Fruit fly (Drosophila melanogaster) whole organism, adult: ENCODE results near the gene CG5810.

ENCODE experiments used
- CG11617 ChIP-seq: fragments of 200-800 bp; sonication (Bioruptor generic); optimal IDR thresholded peaks from 2 replicates; lab custom pipeline; 2017; ENCODE audit warnings: mild to moderate bottlenecking, missing biosample characterization, missing genetic modification reagents, missing genetic modification characterization
- CG12768 ChIP-seq: fragments of 200-800 bp; sonication (Bioruptor generic); optimal IDR thresholded peaks from 2 replicates; lab custom pipeline; 2017; ENCODE audit warnings: missing biosample characterization, missing genetic modification characterization, mild to moderate bottlenecking, moderate library complexity, missing genetic modification reagents
- CG14711 ChIP-seq: fragments of 200-800 bp; sonication (Bioruptor generic); optimal IDR thresholded peaks from 2 replicates; lab custom pipeline; 2018; ENCODE audit warnings: missing biosample characterization, mild to moderate bottlenecking, missing genetic modification characterization, moderate library complexity
- CG1620 ChIP-seq: fragments of 200-800 bp; sonication (Bioruptor generic); optimal IDR thresholded peaks from 2 replicates; lab custom pipeline; 2016; ENCODE audit warnings: missing biosample characterization, missing genetic modification characterization
- CG33017 ChIP-seq: fragments of 200-800 bp; sonication (Bioruptor generic); optimal IDR thresholded peaks from 2 replicates; lab custom pipeline; 2018; ENCODE audit warnings: missing biosample characterization, mild to moderate bottlenecking, missing genetic modification characterization, moderate library complexity
- CG5204 ChIP-seq: fragments of 200-800 bp; sonication (Bioruptor generic); optimal IDR thresholded peaks from 2 replicates; lab custom pipeline; 2016; ENCODE audit warnings: missing biosample characterization, missing genetic modification characterization
- CG7045 ChIP-seq: fragments of 200-800 bp; sonication (Bioruptor generic); optimal IDR thresholded peaks from 2 replicates; lab custom pipeline; 2017; ENCODE audit warnings: missing biosample characterization, mild to moderate bottlenecking, missing genetic modification characterization
- CG7101 ChIP-seq: fragments of 200-800 bp; sonication (Bioruptor generic); optimal IDR thresholded peaks from 2 replicates; lab custom pipeline; 2018; ENCODE audit warnings: missing biosample characterization, mild to moderate bottlenecking, missing genetic modification characterization, moderate library complexity
- Clk ChIP-seq: fragments of 200-800 bp; sonication (Bioruptor generic); optimal IDR thresholded peaks from 2 replicates; lab custom pipeline; 2017; ENCODE audit warnings: missing biosample characterization, missing genetic modification characterization
- Crg-1 ChIP-seq: fragments of 200-800 bp; sonication (Bioruptor generic); optimal IDR thresholded peaks from 2 replicates; lab custom pipeline; 2016; ENCODE audit warnings: missing biosample characterization, missing genetic modification characterization
- Hr96 ChIP-seq: fragments of 200-800 bp; sonication (Bioruptor generic); optimal IDR thresholded peaks from 2 replicates; lab custom pipeline; 2016; ENCODE audit warnings: missing biosample characterization, missing genetic modification characterization
- Mnt ChIP-seq: fragments of 200-800 bp; sonication (Bioruptor generic); optimal IDR thresholded peaks from 2 replicates; lab custom pipeline; 2016; ENCODE audit warnings: missing biosample characterization, mild to moderate bottlenecking, missing genetic modification characterization
- bab1 ChIP-seq: fragments of 200-800 bp; sonication (Bioruptor generic); optimal IDR thresholded peaks from 3 replicates; lab custom pipeline; 2019; ENCODE audit warnings: missing biosample characterization, mild to moderate bottlenecking, missing genetic modification characterization, moderate library complexity
- cic ChIP-seq: fragments of 200-800 bp; sonication (Bioruptor generic); optimal IDR thresholded peaks from 2 replicates; lab custom pipeline; 2017; ENCODE audit warnings: missing biosample characterization, mild to moderate bottlenecking, missing genetic modification characterization, moderate library complexity
- cnc ChIP-seq, 2 experiments: fragments of >200 bp; optimal IDR thresholded peaks; 2 replicates each; lab custom pipeline; 2017
- kay ChIP-seq: fragments of 200-800 bp; sonication (Bioruptor generic); peaks from one replicate; lab custom pipeline; 2016; ENCODE audit warnings: missing biosample characterization, missing genetic modification characterization, borderline replicate concordance
- ovo ChIP-seq: fragments of 200-800 bp; sonication (Bioruptor generic); optimal IDR thresholded peaks from 2 replicates; lab custom pipeline; 2016; ENCODE audit warnings: missing biosample characterization, missing genetic modification characterization
- pad ChIP-seq: fragments of 200-800 bp; sonication (Bioruptor generic); optimal IDR thresholded peaks from 3 replicates; lab custom pipeline; 2017; ENCODE audit warnings: missing biosample characterization, missing genetic modification characterization, mild to moderate bottlenecking, moderate library complexity, missing genetic modification reagents
- tj ChIP-seq: fragments of 200-800 bp; sonication (Bioruptor generic); optimal IDR thresholded peaks from 3 replicates; lab custom pipeline; 2017; ENCODE audit warnings: missing biosample characterization, mild to moderate bottlenecking, missing genetic modification characterization, moderate library complexity
- toe ChIP-seq: fragments of 200-800 bp; sonication (Bioruptor generic); optimal IDR thresholded peaks from 2 replicates; lab custom pipeline; 2016; ENCODE audit warnings: missing biosample characterization, missing genetic modification characterization

Gene CG5810

dm6 chr3R:21156572-21157480 lies 6.8 kb upstream of the CG5810 start:
- TF ChIP-seq Hr96 (GFP tag; lab: Kevin White, UChicago), result no peak
- peak; percentile 33 for TF ChIP-seq bab1
- no peak for TF ChIP-seq CG5204 (GFP tag; lab: Kevin White, UChicago)
- TF ChIP-seq CG7101, result peak; percentile 60
- TF ChIP-seq cnc (optimal IDR thresholded peaks at IDR 0.05; lab: Kevin White, UChicago), result no peak
- TF ChIP-seq Crg-1 (GFP tag; lab: Kevin White, UChicago), result peak; percentile 2
- TF ChIP-seq CG14711 (tag; lab: Kevin White, UChicago), result peak; percentile 0
- TF ChIP-seq CG11617, result peak; percentile 28
- TF ChIP-seq Mnt (GFP tag; lab: Kevin White, UChicago), result peak; percentile 45
- TF ChIP-seq CG33017 (tag; lab: Kevin White, UChicago), result peak; percentile 71
- peak; percentile 94 for TF ChIP-seq cic
- TF ChIP-seq tj (GFP tag; lab: Kevin White, UChicago), result peak; percentile 19
- peak; percentile 71 for TF ChIP-seq kay (GFP tag; lab: Kevin White, UChicago)
- peak; percentile 60 for TF ChIP-seq toe (GFP tag; lab: Kevin White, UChicago)
- TF ChIP-seq ovo (GFP tag; lab: Kevin White, UChicago), result peak; percentile 29
- peak; percentile 69 for TF ChIP-seq CG7045
- peak; percentile 26 for TF ChIP-seq pad (GFP tag; lab: Kevin White, UChicago)
- no peak for TF ChIP-seq CG1620 (GFP tag; lab: Kevin White, UChicago)
- peak; percentile 33 for TF ChIP-seq CG12768
- peak; percentile 50 for TF ChIP-seq Clk (GFP tag; lab: Kevin White, UChicago)

- TF ChIP-seq CG1620 (GFP tag; lab: Kevin White, UChicago), result no peak
- no peak for TF ChIP-seq ovo (GFP tag; lab: Kevin White, UChicago)
- no peak for TF ChIP-seq cnc (optimal IDR thresholded peaks at IDR 0.05; lab: Kevin White, UChicago)
- no peak for TF ChIP-seq CG11617
These were observed 4.9 kb upstream of the CG5810 start for dm6 chr3R:21158643-21159042.

dm6 chr3R:21161042-21161532 lies 2.5 kb upstream of the CG5810 start, which contains the start of gene cDIP:
cDIP (minus strand) TSS chr3R:21161092.
- no peak for TF ChIP-seq CG33017 (tag; lab: Kevin White, UChicago)
- TF ChIP-seq Crg-1 (GFP tag; lab: Kevin White, UChicago), result no peak
- TF ChIP-seq CG7045, result no peak
- peak; percentile 57 for TF ChIP-seq kay (GFP tag; lab: Kevin White, UChicago)
- TF ChIP-seq CG12768, result no peak

- TF ChIP-seq CG14711 (tag; lab: Kevin White, UChicago) (peak; percentile 5), Clk (GFP tag; lab: Kevin White, UChicago) (no peak), Hr96 (GFP tag; lab: Kevin White, UChicago) (no peak), bab1 (no peak), CG1620 (GFP tag; lab: Kevin White, UChicago) (no peak), CG7045 (no peak), CG5204 (GFP tag; lab: Kevin White, UChicago) (no peak), CG7101 (peak; percentile 8), cnc (optimal IDR thresholded peaks at IDR 0.05; lab: Kevin White, UChicago) (no peak), ovo (GFP tag; lab: Kevin White, UChicago) (no peak), CG11617 (no peak), tj (GFP tag; lab: Kevin White, UChicago) (peak; percentile 30), CG12768 (peak; percentile 15), CG33017 (tag; lab: Kevin White, UChicago) (peak; percentile 44), cic (peak; percentile 51), kay (GFP tag; lab: Kevin White, UChicago) (peak; percentile 15), toe (GFP tag; lab: Kevin White, UChicago) (no peak), Crg-1 (GFP tag; lab: Kevin White, UChicago) (peak; percentile 40), Mnt (GFP tag; lab: Kevin White, UChicago) (peak; percentile 12), pad (GFP tag; lab: Kevin White, UChicago) (no peak)
These were observed 2.0 kb upstream of the CG5810 start for dm6 chr3R:21161620-21162029.

- no peak for TF ChIP-seq CG11617
- no peak for TF ChIP-seq bab1
- no peak for TF ChIP-seq CG7045
- no peak for TF ChIP-seq Hr96 (GFP tag; lab: Kevin White, UChicago)
- no peak for TF ChIP-seq tj (GFP tag; lab: Kevin White, UChicago)
- TF ChIP-seq CG5204 (GFP tag; lab: Kevin White, UChicago), result no peak
- no peak for TF ChIP-seq toe (GFP tag; lab: Kevin White, UChicago)
- TF ChIP-seq CG12768, result no peak
- TF ChIP-seq cic, result no peak
- TF ChIP-seq cnc (optimal IDR thresholded peaks at IDR 0.05; lab: Kevin White, UChicago), result no peak
- TF ChIP-seq CG1620 (GFP tag; lab: Kevin White, UChicago), result no peak
- TF ChIP-seq Mnt (GFP tag; lab: Kevin White, UChicago), result no peak
- no peak for TF ChIP-seq Clk (GFP tag; lab: Kevin White, UChicago)
- no peak for TF ChIP-seq CG33017 (tag; lab: Kevin White, UChicago)
- no peak for TF ChIP-seq ovo (GFP tag; lab: Kevin White, UChicago)
- no peak for TF ChIP-seq pad (GFP tag; lab: Kevin White, UChicago)
- TF ChIP-seq Crg-1 (GFP tag; lab: Kevin White, UChicago), result no peak
- no peak for TF ChIP-seq CG14711 (tag; lab: Kevin White, UChicago)
- no peak for TF ChIP-seq CG7101
These were observed 4.5 kb downstream of the CG5810 start, which contains the start of gene Snmp1 for dm6 chr3R:21168105-21168504. Snmp1 (minus strand) TSS chr3R:21168205.
